Fruit fly (Drosophila melanogaster): ENCODE results near the gene CG13287.

Gene CG13287

dm6 chr3L:5835887-5836646 lies 46.0 kb upstream of the CG13287 start (continued):
- TF ChIP-seq lz (GFP tag; optimal IDR thresholded peaks at IDR 0.05) (peak; percentile 39), Sox102F (GFP tag; optimal IDR thresholded peaks at IDR 0.05) (peak; percentile 55), ss (GFP tag; optimal IDR thresholded peaks at IDR 0.05) (no peak), fkh (GFP tag; optimal IDR thresholded peaks at IDR 0.05) (no peak), CG10631 (GFP tag; optimal IDR thresholded peaks at IDR 0.05) (peak; percentile 63), Smox (GFP tag; optimal IDR thresholded peaks at IDR 0.05) (peak; percentile 28), topi (GFP tag; optimal IDR thresholded peaks at IDR 0.05) (peak; percentile 27), CG32006 (GFP tag; optimal IDR thresholded peaks at IDR 0.05) (peak; percentile 21), Ets21C (GFP tag; optimal IDR thresholded peaks at IDR 0.05) (no peak), Eip93F (GFP tag; optimal IDR thresholded peaks at IDR 0.05) (no peak), dsx (GFP tag; optimal IDR thresholded peaks at IDR 0.05; ENCODE audit: poor library complexity, severe bottlenecking) (peak; percentile 21), CG8632 (GFP tag; optimal IDR thresholded peaks at IDR 0.05) (no peak), Sox15 (GFP tag; optimal IDR thresholded peaks at IDR 0.05) (no peak), CG34406 (GFP tag; optimal IDR thresholded peaks at IDR 0.05) (no peak), CG15336 (GFP tag; IDR thresholded peaks at IDR 0.05) (no peak), vri (GFP tag; optimal IDR thresholded peaks at IDR 0.05) (peak; percentile 15), salr (GFP tag; optimal IDR thresholded peaks at IDR 0.05) (peak; percentile 17 to 28), Eip78C (GFP tag) (peak; percentile 83), CG1621 (tag; optimal IDR thresholded peaks at IDR 0.05) (peak; percentile 26), CG6854 (GFP tag; optimal IDR thresholded peaks at IDR 0.05) (no peak), fd85E (GFP tag; optimal IDR thresholded peaks at IDR 0.05) (no peak), eg (GFP tag; IDR thresholded peaks at IDR 0.05) (no peak), CG10669 (GFP tag; optimal IDR thresholded peaks at IDR 0.05) (peak; percentile 40), CG6276 (GFP tag; optimal IDR thresholded peaks at IDR 0.05) (no peak), CG8119 (GFP tag; IDR thresholded peaks at IDR 0.05) (peak; percentile 42; the same call in 1 of the 3 replicates), CG31627 (GFP tag; optimal IDR thresholded peaks at IDR 0.05) (peak; percentile 39), Lpt (GFP tag; optimal IDR thresholded peaks at IDR 0.05) (no peak), CG6163 (GFP tag; IDR thresholded peaks at IDR 0.05) (peak; percentile 70; the same call in 2 of the 3 replicates), spab (GFP tag; optimal IDR thresholded peaks at IDR 0.05) (no peak), Gug (GFP tag; IDR thresholded peaks at IDR 0.05) (no peak), CG6792 (GFP tag; optimal IDR thresholded peaks at IDR 0.05) (peak; percentile 35), Hr38 (GFP tag; optimal IDR thresholded peaks at IDR 0.05) (no peak), esn (GFP tag; optimal IDR thresholded peaks at IDR 0.05) (peak; percentile 44), cyc (GFP tag; optimal IDR thresholded peaks at IDR 0.05) (peak; percentile 32), Sox14 (GFP tag; optimal IDR thresholded peaks at IDR 0.05) (peak; percentile 49), OdsH (GFP tag; optimal IDR thresholded peaks at IDR 0.05) (peak; percentile 41)

- TF ChIP-seq CG4318 (GFP tag; optimal IDR thresholded peaks at IDR 0.05) (no peak), Eip78C (GFP tag) (peak; percentile 51), Sox14 (GFP tag; optimal IDR thresholded peaks at IDR 0.05) (no peak), pdm3 (GFP tag; optimal IDR thresholded peaks at IDR 0.05) (no peak), CG9139 (GFP tag; optimal IDR thresholded peaks at IDR 0.05) (no peak), Ets96B (tag; optimal IDR thresholded peaks at IDR 0.05) (no peak), CG8319 (GFP tag; optimal IDR thresholded peaks at IDR 0.05) (no peak), salr (GFP tag; optimal IDR thresholded peaks at IDR 0.05) (no peak), eg (GFP tag; IDR thresholded peaks at IDR 0.05) (no peak), Sox15 (GFP tag; optimal IDR thresholded peaks at IDR 0.05) (no peak), dac (GFP tag; optimal IDR thresholded peaks at IDR 0.05) (no peak), CG3919 (GFP tag; optimal IDR thresholded peaks at IDR 0.05) (no peak), fd85E (GFP tag; optimal IDR thresholded peaks at IDR 0.05) (no peak), net (GFP tag; optimal IDR thresholded peaks at IDR 0.05) (no peak), CG32006 (GFP tag; optimal IDR thresholded peaks at IDR 0.05) (peak; percentile 24), Hr38 (GFP tag; optimal IDR thresholded peaks at IDR 0.05) (no peak), ss (GFP tag; optimal IDR thresholded peaks at IDR 0.05) (no peak), Lpt (GFP tag; optimal IDR thresholded peaks at IDR 0.05) (no peak)
Observed at dm6 chr3L:5838295-5838694, 43.8 kb upstream of the CG13287 start.
